Worm (Caenorhabditis elegans) whole organism, L1 larva: ENCODE results near the gene F46C5.4.
A peak's percentile ranks its signal among the peaks of the same experiment; 100 is the strongest.

Experiments
- C04F5.9 ChIP-seq: sonication (generic microtip); optimal IDR thresholded peaks from 2 replicates; lab custom pipeline; 2016; ENCODE audit warnings: missing genetic modification characterization, missing compliant biosample characterization
- C16A3.4 ChIP-seq: fragments of 150-350 bp; optimal IDR thresholded peaks from 2 replicates; lab custom pipeline; 2014; ENCODE audit warnings: missing biosample characterization, missing genetic modification characterization
- C34B4.2 ChIP-seq: sonication (generic microtip); optimal IDR thresholded peaks from 2 replicates; lab custom pipeline; 2017; ENCODE audit warnings: mild to moderate bottlenecking, missing genetic modification characterization, missing compliant biosample characterization
- F16B12.6 ChIP-seq: fragments of 150-350 bp; optimal IDR thresholded peaks from 2 replicates; lab custom pipeline; 2014; ENCODE audit warnings: missing biosample characterization, missing genetic modification characterization
- Y116A8C.19 ChIP-seq: sonication (generic microtip); optimal IDR thresholded peaks from 2 replicates; lab custom pipeline; 2016; ENCODE audit warnings: missing compliant biosample characterization, missing genetic modification characterization, borderline replicate concordance
- alr-1 ChIP-seq: fragments of 200-800 bp; sonication (Bioruptor generic); optimal IDR thresholded peaks from 2 replicates; lab custom pipeline; 2018; ENCODE audit warnings: borderline replicate concordance, mild to moderate bottlenecking, missing genetic modification characterization, missing compliant biosample characterization
- ceh-82 ChIP-seq, 3 experiments: fragments of 150-350 bp in 1 of 3; sonication (generic microtip) in 2 of 3; optimal IDR thresholded peaks; 2 replicates each; lab custom pipeline; 2014 to 2017; ENCODE audit warnings: missing biosample characterization in 3 of 3, missing genetic modification characterization in 3 of 3
- ceh-88 ChIP-seq: fragments of 200-800 bp; sonication (Bioruptor generic); IDR thresholded peaks from 2 replicates; pipeline ENCODE4 v1.3.6; 2022; ENCODE audit warnings: missing genetic modification characterization, missing compliant biosample characterization
- ces-1 ChIP-seq: fragments of 150-350 bp; optimal IDR thresholded peaks from 2 replicates; lab custom pipeline; 2014; ENCODE audit warnings: missing biosample characterization, missing genetic modification reagents, missing genetic modification characterization
- dsc-1 ChIP-seq: sonication (generic microtip); optimal IDR thresholded peaks from 2 replicates; lab custom pipeline; 2016; ENCODE audit warnings: mild to moderate bottlenecking, missing genetic modification characterization, missing compliant biosample characterization
- efl-3 ChIP-seq: fragments of 200-800 bp; sonication (Bioruptor generic); optimal IDR thresholded peaks from 2 replicates; lab custom pipeline; 2018; ENCODE audit warnings: mild to moderate bottlenecking, missing genetic modification characterization, missing compliant biosample characterization
- egl-27 ChIP-seq, 2 experiments: fragments of 150-350 bp in 1 of 2; sonication (generic microtip); optimal IDR thresholded peaks; 3 replicates each; lab custom pipeline; 2017 to 2018; ENCODE audit warnings: missing biosample characterization in 2 of 2, missing genetic modification characterization in 2 of 2, missing genetic modification reagents in 2 of 2
- elt-3 ChIP-seq, 6 experiments: fragments of 150-350 bp in 1 of 6; sonication (generic microtip); optimal IDR thresholded peaks; 2 replicates each; lab custom pipeline; 2017 to 2018; ENCODE audit warnings: missing biosample characterization in 6 of 6, missing genetic modification characterization in 6 of 6, inconsistent platforms in 1 of 6
- ets-5 ChIP-seq: fragments of 200-800 bp; sonication (Bioruptor generic); IDR thresholded peaks from 2 replicates; pipeline ENCODE4 v1.3.6; 2022; ENCODE audit warnings: missing genetic modification characterization, missing compliant biosample characterization
- grh-1 ChIP-seq: fragments of 200-800 bp; sonication (Bioruptor generic); IDR thresholded peaks from 2 replicates; pipeline ENCODE4 v1.3.6; 2022; ENCODE audit warnings: missing genetic modification reagents, missing genetic modification characterization, missing compliant biosample characterization
- hlh-4 ChIP-seq: sonication (generic microtip); optimal IDR thresholded peaks from 2 replicates; lab custom pipeline; 2016; ENCODE audit warnings: mild to moderate bottlenecking, missing genetic modification characterization, missing compliant biosample characterization
- isw-1 ChIP-seq: fragments of 200-800 bp; sonication (Bioruptor generic); IDR thresholded peaks from 2 replicates; pipeline ENCODE4 v1.3.6; 2022; ENCODE audit warnings: missing genetic modification characterization, missing compliant biosample characterization
- lin-13 ChIP-seq: fragments of 150-350 bp; optimal IDR thresholded peaks from 2 replicates; lab custom pipeline; 2014; ENCODE audit warnings: missing biosample characterization, missing genetic modification reagents, missing genetic modification characterization
- lin-14 ChIP-seq: fragments of 200-800 bp; sonication (Bioruptor generic); optimal IDR thresholded peaks from 2 replicates; lab custom pipeline; 2018; ENCODE audit warnings: mild to moderate bottlenecking, missing genetic modification characterization, moderate library complexity, missing compliant biosample characterization
- lin-15B ChIP-seq: fragments of 150-350 bp; sonication (generic microtip); optimal IDR thresholded peaks from 3 replicates; lab custom pipeline; 2014; ENCODE audit warnings: missing biosample characterization, missing genetic modification characterization
- lin-35 ChIP-seq, 2 experiments: fragments of 150-350 bp; optimal IDR thresholded peaks; 2 replicates each; lab custom pipeline; 2014; ENCODE audit warnings: missing biosample characterization in 2 of 2, missing genetic modification characterization in 2 of 2, missing genetic modification reagents in 2 of 2
- lin-39 ChIP-seq: fragments of 150-350 bp; optimal IDR thresholded peaks from 2 replicates; lab custom pipeline; 2014; ENCODE audit warnings: missing biosample characterization, missing genetic modification reagents, missing genetic modification characterization
- lir-3 ChIP-seq: sonication (generic microtip); optimal IDR thresholded peaks from 2 replicates; lab custom pipeline; 2016; ENCODE audit warnings: mild to moderate bottlenecking, missing genetic modification characterization, moderate library complexity, missing compliant biosample characterization; ENCODE audit not compliant: poor library complexity
- lsy-2 ChIP-seq, 2 experiments: fragments of 150-350 bp; optimal IDR thresholded peaks; 2 replicates each; lab custom pipeline; 2014; ENCODE audit warnings: missing biosample characterization in 2 of 2, missing genetic modification characterization in 2 of 2
- mab-9 ChIP-seq: fragments of 200-800 bp; sonication (Bioruptor generic); IDR thresholded peaks from 2 replicates; pipeline ENCODE4 v1.3.6; 2022; ENCODE audit warnings: missing genetic modification reagents, missing genetic modification characterization, missing compliant biosample characterization
- mdl-1 ChIP-seq, 2 experiments: fragments of 150-350 bp; optimal IDR thresholded peaks; 2 replicates each; lab custom pipeline; 2014 to 2017; ENCODE audit warnings: missing biosample characterization in 2 of 2, missing genetic modification characterization in 2 of 2, inconsistent platforms in 1 of 2
- mep-1 ChIP-seq: fragments of 150-350 bp; optimal IDR thresholded peaks from 2 replicates; lab custom pipeline; 2014; ENCODE audit warnings: missing biosample characterization, missing genetic modification characterization
- nhr-12 ChIP-seq: sonication (generic microtip); optimal IDR thresholded peaks from 2 replicates; lab custom pipeline; 2017; ENCODE audit warnings: missing biosample characterization, missing genetic modification characterization
- nhr-19 ChIP-seq: fragments of 200-800 bp; sonication (Bioruptor generic); conservative IDR thresholded peaks from 2 replicates; pipeline ENCODE4 v1.3.6; 2022; ENCODE audit warnings: missing genetic modification characterization, missing compliant biosample characterization
- nhr-237 ChIP-seq: fragments of 150-350 bp; optimal IDR thresholded peaks from 2 replicates; lab custom pipeline; 2014; ENCODE audit warnings: missing biosample characterization, missing genetic modification characterization
- nhr-28 ChIP-seq: fragments of 150-350 bp; optimal IDR thresholded peaks from 2 replicates; lab custom pipeline; 2014; ENCODE audit warnings: missing biosample characterization, missing genetic modification characterization
- nhr-71 ChIP-seq: sonication (generic microtip); optimal IDR thresholded peaks from 2 replicates; lab custom pipeline; 2016; ENCODE audit warnings: mild to moderate bottlenecking, missing genetic modification characterization, moderate library complexity, missing compliant biosample characterization
- nhr-77 ChIP-seq: fragments of 150-350 bp; optimal IDR thresholded peaks from 2 replicates; lab custom pipeline; 2014; ENCODE audit warnings: missing biosample characterization, missing genetic modification characterization
- nhr-84 ChIP-seq: sonication (generic microtip); optimal IDR thresholded peaks from 2 replicates; lab custom pipeline; 2017; ENCODE audit warnings: missing biosample characterization, missing genetic modification characterization
- nhr-85 ChIP-seq: sonication (generic microtip); peaks from one replicate; lab custom pipeline; 2016; ENCODE audit warnings: missing genetic modification characterization, inconsistent platforms, missing compliant biosample characterization
- nhr-90 ChIP-seq: sonication (generic microtip); optimal IDR thresholded peaks from 2 replicates; lab custom pipeline; 2016; ENCODE audit warnings: mild to moderate bottlenecking, missing genetic modification characterization, missing compliant biosample characterization; ENCODE audit not compliant: poor library complexity
- pag-3 ChIP-seq: sonication (generic microtip); optimal IDR thresholded peaks from 2 replicates; lab custom pipeline; 2017; ENCODE audit warnings: missing genetic modification characterization, mild to moderate bottlenecking, missing compliant biosample characterization, antibody characterized with exemption, borderline replicate concordance; ENCODE audit not compliant: insufficient read depth
- pax-3 ChIP-seq: fragments of 200-800 bp; sonication (Bioruptor generic); optimal IDR thresholded peaks from 2 replicates; lab custom pipeline; 2018; ENCODE audit warnings: mild to moderate bottlenecking, missing genetic modification characterization, moderate library complexity, missing compliant biosample characterization
- skn-1 ChIP-seq: fragments of 150-350 bp; optimal IDR thresholded peaks from 2 replicates; lab custom pipeline; 2014; ENCODE audit warnings: missing biosample characterization, missing genetic modification characterization
- snpc-4 ChIP-seq: fragments of 150-350 bp; optimal IDR thresholded peaks from 2 replicates; lab custom pipeline; 2014; ENCODE audit warnings: missing biosample characterization, missing genetic modification characterization
- snu-23 ChIP-seq: sonication (generic microtip); optimal IDR thresholded peaks from 2 replicates; lab custom pipeline; 2016; ENCODE audit warnings: missing genetic modification characterization, missing compliant biosample characterization
- sup-37 ChIP-seq: fragments of 200-800 bp; sonication (Bioruptor generic); optimal IDR thresholded peaks from 2 replicates; lab custom pipeline; 2018; ENCODE audit warnings: mild to moderate bottlenecking, missing genetic modification characterization, missing compliant biosample characterization
- tbx-2 ChIP-seq: sonication (generic microtip); optimal IDR thresholded peaks from 2 replicates; lab custom pipeline; 2016; ENCODE audit warnings: missing genetic modification characterization, missing compliant biosample characterization
- unc-30 ChIP-seq: sonication (generic microtip); optimal IDR thresholded peaks from 2 replicates; lab custom pipeline; 2017; ENCODE audit warnings: missing biosample characterization, missing genetic modification characterization
- unc-62 ChIP-seq: fragments of 150-350 bp; optimal IDR thresholded peaks from 2 replicates; lab custom pipeline; 2014; ENCODE audit warnings: missing biosample characterization, missing genetic modification reagents, missing genetic modification characterization
- unc-86 ChIP-seq: sonication (generic microtip); optimal IDR thresholded peaks from 2 replicates; lab custom pipeline; 2016; ENCODE audit warnings: missing genetic modification characterization, missing compliant biosample characterization
- unc-98 ChIP-seq: fragments of 200-800 bp; sonication (Bioruptor generic); IDR thresholded peaks from 2 replicates; pipeline ENCODE4 v1.3.6; 2022; ENCODE audit warnings: missing genetic modification characterization, missing compliant biosample characterization
- xbp-1 ChIP-seq: sonication (generic microtip); optimal IDR thresholded peaks from 2 replicates; lab custom pipeline; 2016; ENCODE audit warnings: missing genetic modification characterization, missing compliant biosample characterization
- zag-1 ChIP-seq: fragments of 150-350 bp; optimal IDR thresholded peaks from 2 replicates; lab custom pipeline; 2014; ENCODE audit warnings: missing biosample characterization, missing genetic modification characterization
- zip-4 ChIP-seq: fragments of 200-800 bp; sonication (Bioruptor generic); optimal IDR thresholded peaks from 2 replicates; lab custom pipeline; 2018; ENCODE audit warnings: mild to moderate bottlenecking, missing genetic modification characterization, moderate library complexity, missing compliant biosample characterization
- ztf-11 ChIP-seq, 2 experiments: sonication (generic microtip); optimal IDR thresholded peaks; 2 replicates each; lab custom pipeline; 2016 to 2017; ENCODE audit warnings: missing genetic modification characterization in 2 of 2, missing biosample characterization in 1 of 2, missing compliant biosample characterization in 1 of 2
- ztf-4 ChIP-seq: fragments of 150-350 bp; optimal IDR thresholded peaks from 2 replicates; lab custom pipeline; 2014; ENCODE audit warnings: missing biosample characterization, missing genetic modification characterization

The F46C5.4 gene

ce11 chrII:8789828-8790558, 45.9 kb upstream of the F46C5.4 start, which contains the start of gene F07H5.13:
Gene F07H5.13, plus strand, starts transcription at chrII:8790557.
- TF ChIP-seq xbp-1 = no peak
- no peak for TF ChIP-seq skn-1 (tag; lab: Kevin White, UChicago)
- no peak for TF ChIP-seq isw-1
- no peak for TF ChIP-seq F16B12.6
- peak; percentile 19 for TF ChIP-seq lin-13
- TF ChIP-seq lsy-2 (tag; optimal IDR thresholded peaks at IDR 0.05; lab: Kevin White, UChicago) = peak; percentile 35 to 38
- TF ChIP-seq mdl-1 (tag; optimal IDR thresholded peaks at IDR 0.05; lab: Kevin White, UChicago) = no peak
- TF ChIP-seq dsc-1 (tag; lab: Kevin White, UChicago) = peak; percentile 22
- no peak for TF ChIP-seq unc-62 (GFP tag; lab: Kevin White, UChicago)
- TF ChIP-seq egl-27 (tag; optimal IDR thresholded peaks at IDR 0.05; lab: Kevin White, UChicago) = no peak
- no peak for TF ChIP-seq Y116A8C.19 (tag; lab: Kevin White, UChicago)
- TF ChIP-seq efl-3 (GFP tag; lab: Kevin White, UChicago) = no peak
- TF ChIP-seq lir-3 (tag; lab: Kevin White, UChicago) = no peak
- no peak for TF ChIP-seq lin-35 (GFP tag; optimal IDR thresholded peaks at IDR 0.05; lab: Kevin White, UChicago)
- TF ChIP-seq elt-3 (tag; optimal IDR thresholded peaks at IDR 0.05; lab: Kevin White, UChicago) = no peak
- TF ChIP-seq unc-30 = no peak
- no peak for TF ChIP-seq snu-23
- TF ChIP-seq nhr-28 (tag; lab: Kevin White, UChicago) = no peak
- no peak for TF ChIP-seq hlh-4
- TF ChIP-seq ztf-4 (tag; lab: Kevin White, UChicago) = peak; percentile 81
- no peak for TF ChIP-seq grh-1 (GFP tag; lab: Robert Waterston, UW)
- TF ChIP-seq ceh-82 (tag; optimal IDR thresholded peaks at IDR 0.05; lab: Kevin White, UChicago) = no peak
- no peak for TF ChIP-seq nhr-77 (tag; lab: Kevin White, UChicago)
- peak; percentile 8 for TF ChIP-seq C16A3.4 (tag; lab: Kevin White, UChicago)
- no peak for TF ChIP-seq ces-1
- no peak for TF ChIP-seq mab-9 (GFP tag; lab: Robert Waterston, UW)
- no peak for TF ChIP-seq C04F5.9
- no peak for TF ChIP-seq unc-98 (GFP tag; lab: Robert Waterston, UW)
- TF ChIP-seq pax-3 (tag; lab: Kevin White, UChicago) = no peak
- TF ChIP-seq nhr-71 (tag; lab: Kevin White, UChicago) = peak; percentile 54
- TF ChIP-seq mep-1 = no peak
- TF ChIP-seq unc-86 (tag; lab: Kevin White, UChicago) = no peak
- TF ChIP-seq lin-15B (tag; lab: Kevin White, UChicago) = no peak
- no peak for TF ChIP-seq lin-39
- no peak for TF ChIP-seq ceh-88 (GFP tag; lab: Robert Waterston, UW)
- peak in 1 of 2 experiments; percentile 17 for TF ChIP-seq ztf-11 (tag; optimal IDR thresholded peaks at IDR 0.05; lab: Kevin White, UChicago)
- TF ChIP-seq nhr-19 (GFP tag; lab: Robert Waterston, UW) = no peak; the same call in 1 of the 2 replicates
- TF ChIP-seq alr-1 (tag; lab: Kevin White, UChicago) = no peak
- TF ChIP-seq tbx-2 (tag; lab: Kevin White, UChicago) = no peak
- TF ChIP-seq nhr-84 (tag; lab: Kevin White, UChicago) = no peak
- TF ChIP-seq zip-4 (GFP tag; lab: Kevin White, UChicago) = peak; percentile 9
- TF ChIP-seq ets-5 (GFP tag; lab: Robert Waterston, UW) = no peak
- no peak for TF ChIP-seq sup-37 (GFP tag; lab: Kevin White, UChicago)
- no peak for TF ChIP-seq snpc-4 (tag; lab: Kevin White, UChicago)
- no peak for TF ChIP-seq zag-1 (tag; lab: Kevin White, UChicago)
- TF ChIP-seq C34B4.2 (tag; lab: Kevin White, UChicago) = no peak
- no peak for TF ChIP-seq nhr-12 (tag; lab: Kevin White, UChicago)
- peak; percentile 65 for TF ChIP-seq nhr-90 (tag; lab: Kevin White, UChicago)
- no peak for TF ChIP-seq pag-3 (tag; lab: Kevin White, UChicago)
- no peak for TF ChIP-seq nhr-237 (tag; lab: Kevin White, UChicago)
- peak; percentile 74 for TF ChIP-seq nhr-85
- no peak for TF ChIP-seq lin-14 (GFP tag; lab: Kevin White, UChicago)
